Fruit fly (Drosophila melanogaster) whole organism, embryonic: Measurements from ENCODE around the gene nesd.

Experiments used
- BEAF-32 ChIP-seq: fragments of 200-800 bp; sonication (Bioruptor generic); optimal IDR thresholded peaks from 3 replicates; lab custom pipeline; 2017; ENCODE audit warnings: missing biosample characterization, missing genetic modification characterization, mild to moderate bottlenecking, moderate library complexity, missing genetic modification reagents
- CG11695 ChIP-seq: fragments of 200-800 bp; sonication (Bioruptor generic); IDR thresholded peaks from 3 replicates; pipeline ENCODE4 v1.3.6; 2022; ENCODE audit warnings: missing biosample characterization, missing genetic modification characterization
- CG12071 ChIP-seq: fragments of 200-800 bp; sonication (Bioruptor generic); optimal IDR thresholded peaks from 3 replicates; lab custom pipeline; 2018; ENCODE audit warnings: missing biosample characterization, mild to moderate bottlenecking, missing genetic modification characterization
- CG12104 ChIP-seq: fragments of 200-800 bp; sonication (Bioruptor generic); optimal IDR thresholded peaks from 3 replicates; lab custom pipeline; 2016; ENCODE audit warnings: missing biosample characterization, missing genetic modification characterization
- CG13123 ChIP-seq: fragments of 200-800 bp; sonication (Bioruptor generic); optimal IDR thresholded peaks from 2 replicates; lab custom pipeline; 2016; ENCODE audit warnings: missing biosample characterization, missing genetic modification characterization
- CG13296 ChIP-seq: fragments of 200-800 bp; sonication (Bioruptor generic); optimal IDR thresholded peaks from 3 replicates; lab custom pipeline; 2018; ENCODE audit warnings: missing biosample characterization, mild to moderate bottlenecking, missing genetic modification characterization
- CG14014 ChIP-seq: fragments of 200-800 bp; sonication (Bioruptor generic); IDR thresholded peaks from 2 replicates; pipeline ENCODE4 v1.3.6; 2022; ENCODE audit warnings: missing biosample characterization, missing genetic modification characterization
- CG14441 ChIP-seq: fragments of 200-800 bp; sonication (Bioruptor generic); IDR thresholded peaks from 2 replicates; pipeline ENCODE4 v1.3.6; 2022; ENCODE audit warnings: missing biosample characterization, missing genetic modification characterization
- CG16863 ChIP-seq: fragments of 200-800 bp; sonication (Bioruptor generic); optimal IDR thresholded peaks from 3 replicates; lab custom pipeline; 2016; ENCODE audit warnings: missing biosample characterization, missing genetic modification characterization
- CG17568 ChIP-seq: fragments of 200-800 bp; sonication (Bioruptor generic); optimal IDR thresholded peaks from 2 replicates; lab custom pipeline; 2018; ENCODE audit warnings: missing biosample characterization, mild to moderate bottlenecking, missing genetic modification characterization, moderate library complexity
- CG17829 ChIP-seq: fragments of 200-800 bp; optimal IDR thresholded peaks from 2 replicates; lab custom pipeline; 2019; ENCODE audit warnings: missing biosample characterization, mild to moderate bottlenecking, missing genetic modification characterization, moderate library complexity
- CG18262 ChIP-seq: fragments of 200-800 bp; optimal IDR thresholded peaks from 3 replicates; lab custom pipeline; 2019; ENCODE audit warnings: missing biosample characterization, mild to moderate bottlenecking, missing genetic modification characterization, moderate library complexity
- CG2116 ChIP-seq: fragments of 200-800 bp; sonication (Bioruptor generic); optimal IDR thresholded peaks from 3 replicates; lab custom pipeline; 2018; ENCODE audit warnings: missing biosample characterization, mild to moderate bottlenecking, missing genetic modification characterization
- CG3726 ChIP-seq: fragments of 200-800 bp; sonication (Bioruptor generic); IDR thresholded peaks from 3 replicates; pipeline ENCODE4, ENCODE4 v1.3.6; 2022; ENCODE audit warnings: missing biosample characterization, missing genetic modification characterization
- CG6175 ChIP-seq: fragments of 200-800 bp; sonication (Bioruptor generic); IDR thresholded peaks from 3 replicates; pipeline ENCODE4 v1.3.6; 2022; ENCODE audit warnings: missing biosample characterization, missing genetic modification characterization
- CG6654 ChIP-seq: fragments of 200-800 bp; sonication (Bioruptor generic); optimal IDR thresholded peaks from 2 replicates; lab custom pipeline; 2017; ENCODE audit warnings: missing biosample characterization, mild to moderate bottlenecking, missing genetic modification characterization
- CG7372 ChIP-seq: fragments of 200-800 bp; sonication (Bioruptor generic); IDR thresholded peaks from 2 replicates; pipeline ENCODE4 v1.3.6; 2022; ENCODE audit warnings: missing biosample characterization, missing genetic modification characterization
- CG7987 ChIP-seq: fragments of 200-800 bp; sonication (Bioruptor generic); optimal IDR thresholded peaks from 2 replicates; lab custom pipeline; 2018; ENCODE audit warnings: missing biosample characterization, mild to moderate bottlenecking, missing genetic modification characterization, moderate library complexity
- CG8765 ChIP-seq: fragments of 200-800 bp; sonication (Bioruptor generic); IDR thresholded peaks from 2 replicates; pipeline ENCODE4 v1.3.6; 2022; ENCODE audit warnings: missing biosample characterization, missing genetic modification characterization
- CG9876 ChIP-seq: fragments of 200-800 bp; sonication (Bioruptor generic); optimal IDR thresholded peaks from 2 replicates; lab custom pipeline; 2016; ENCODE audit warnings: missing biosample characterization, missing genetic modification characterization
- CTCF ChIP-seq: fragments of 200-800 bp; sonication (Bioruptor generic); optimal IDR thresholded peaks from 2 replicates; lab custom pipeline; 2017; ENCODE audit warnings: missing biosample characterization, mild to moderate bottlenecking, missing genetic modification characterization, moderate library complexity
- D ChIP-seq, 2 experiments: fragments of 200-800 bp in 1 of 2; fragments of >200 bp in 1 of 2; sonication (Bioruptor generic) in 1 of 2; optimal IDR thresholded peaks; 2 replicates in 1 of 2; 3 replicates in 1 of 2; lab custom pipeline; 2017; ENCODE audit warnings: mild to moderate bottlenecking in 1 of 2, missing biosample characterization in 1 of 2, missing genetic modification characterization in 1 of 2, missing genetic modification reagents in 1 of 2
- D19A ChIP-seq: fragments of 200-800 bp; optimal IDR thresholded peaks from 3 replicates; lab custom pipeline; 2019; ENCODE audit warnings: missing biosample characterization, mild to moderate bottlenecking, missing genetic modification characterization, moderate library complexity
- Dll ChIP-seq: fragments of 200-800 bp; sonication (Bioruptor generic); IDR thresholded peaks from 4 replicates; pipeline ENCODE4 v1.3.6; 2022; ENCODE audit warnings: missing biosample characterization, missing genetic modification characterization; ENCODE audit not compliant: partially characterized antibody
- HHEX ChIP-seq: fragments of 200-800 bp; sonication (Bioruptor generic); optimal IDR thresholded peaks from 3 replicates; lab custom pipeline; 2017; ENCODE audit warnings: missing biosample characterization, mild to moderate bottlenecking, missing genetic modification characterization, missing genetic modification reagents
- Hsf ChIP-seq: fragments of 200-800 bp; sonication (Bioruptor generic); optimal IDR thresholded peaks from 3 replicates; lab custom pipeline; 2016; ENCODE audit warnings: missing biosample characterization, missing genetic modification characterization
- Oaz ChIP-seq: fragments of 200-800 bp; sonication (Bioruptor generic); IDR thresholded peaks from 2 replicates; pipeline ENCODE4 v1.3.6; 2022; ENCODE audit warnings: missing biosample characterization, missing genetic modification characterization
- Sox102F ChIP-seq: fragments of 200-800 bp; sonication (Bioruptor generic); optimal IDR thresholded peaks from 2 replicates; lab custom pipeline; 2018; ENCODE audit warnings: missing biosample characterization, mild to moderate bottlenecking, missing genetic modification characterization, moderate library complexity
- amos ChIP-seq: fragments of 200-800 bp; sonication (Bioruptor generic); IDR thresholded peaks from 2 replicates; pipeline ENCODE4 v1.3.6; 2022; ENCODE audit warnings: missing biosample characterization, missing genetic modification characterization; ENCODE audit not compliant: partially characterized antibody
- aop ChIP-seq: fragments of 200-800 bp; sonication (Bioruptor generic); IDR thresholded peaks from 2 replicates; pipeline ENCODE4 v1.3.6; 2022; ENCODE audit warnings: missing biosample characterization, missing genetic modification characterization
- ato ChIP-seq: fragments of 200-800 bp; sonication (Bioruptor generic); IDR thresholded peaks from 2 replicates; pipeline ENCODE4 v1.3.6; 2022; ENCODE audit warnings: missing biosample characterization, missing genetic modification characterization; ENCODE audit not compliant: partially characterized antibody
- bab2 ChIP-seq: fragments of 200-800 bp; sonication (Bioruptor generic); optimal IDR thresholded peaks from 2 replicates; lab custom pipeline; 2016; ENCODE audit warnings: missing biosample characterization, missing genetic modification characterization
- crol ChIP-seq: fragments of 200-800 bp; sonication (Bioruptor generic); IDR thresholded peaks from 2 replicates; pipeline ENCODE4 v1.3.6; 2022; ENCODE audit warnings: missing biosample characterization, missing genetic modification characterization
- dmrt11E ChIP-seq: fragments of 200-800 bp; sonication (Bioruptor generic); optimal IDR thresholded peaks from 3 replicates; lab custom pipeline; 2018; ENCODE audit warnings: missing biosample characterization, mild to moderate bottlenecking, missing genetic modification characterization, moderate library complexity
- fd102C ChIP-seq: fragments of 200-800 bp; sonication (Bioruptor generic); optimal IDR thresholded peaks from 2 replicates; lab custom pipeline; 2018; ENCODE audit warnings: missing biosample characterization, mild to moderate bottlenecking, missing genetic modification characterization, moderate library complexity
- fd64A ChIP-seq: fragments of 200-800 bp; sonication (Bioruptor generic); optimal IDR thresholded peaks from 3 replicates; lab custom pipeline; 2018; ENCODE audit warnings: missing biosample characterization, mild to moderate bottlenecking, missing genetic modification characterization
- gcm2 ChIP-seq: fragments of 200-800 bp; sonication (Bioruptor generic); optimal IDR thresholded peaks from 2 replicates; lab custom pipeline; 2016; ENCODE audit warnings: missing biosample characterization, missing genetic modification characterization
- gsb ChIP-seq: fragments of 200-800 bp; sonication (Bioruptor generic); IDR thresholded peaks from 2 replicates; pipeline ENCODE4 v1.3.6; 2022; ENCODE audit warnings: missing biosample characterization, missing genetic modification characterization
- klu ChIP-seq: fragments of 200-800 bp; sonication (Bioruptor generic); IDR thresholded peaks from 2 replicates; pipeline ENCODE4 v1.3.6; 2022; ENCODE audit warnings: missing biosample characterization, missing genetic modification characterization
- lab ChIP-seq: fragments of 200-800 bp; sonication (Bioruptor generic); optimal IDR thresholded peaks from 3 replicates; lab custom pipeline; 2017; ENCODE audit warnings: missing biosample characterization, missing genetic modification characterization, mild to moderate bottlenecking, moderate library complexity, missing genetic modification reagents
- lilli ChIP-seq: fragments of 200-800 bp; sonication (Bioruptor generic); optimal IDR thresholded peaks from 3 replicates; lab custom pipeline; 2016; ENCODE audit warnings: missing biosample characterization, missing genetic modification characterization
- nmo ChIP-seq: fragments of 200-800 bp; sonication (Bioruptor generic); optimal IDR thresholded peaks from 2 replicates; lab custom pipeline; 2018; ENCODE audit warnings: missing biosample characterization, mild to moderate bottlenecking, missing genetic modification characterization, moderate library complexity
- otp ChIP-seq: fragments of 200-800 bp; sonication (Bioruptor generic); IDR thresholded peaks from 3 replicates; pipeline ENCODE4, ENCODE4 v1.3.6; 2022; ENCODE audit warnings: missing biosample characterization, missing genetic modification characterization
- row ChIP-seq: fragments of 200-800 bp; sonication (Bioruptor generic); IDR thresholded peaks from 3 replicates; pipeline ENCODE4 v1.3.6; 2022; ENCODE audit warnings: missing biosample characterization, missing genetic modification characterization
- sr ChIP-seq: fragments of 200-800 bp; sonication (Bioruptor generic); IDR thresholded peaks from 3 replicates; pipeline ENCODE4 v1.3.6; 2022; ENCODE audit warnings: missing biosample characterization, missing genetic modification characterization
- tin ChIP-seq: fragments of 200-800 bp; sonication (Bioruptor generic); optimal IDR thresholded peaks from 3 replicates; lab custom pipeline; 2016; ENCODE audit warnings: missing biosample characterization, missing genetic modification characterization
- tna ChIP-seq: fragments of 200-800 bp; sonication (Bioruptor generic); IDR thresholded peaks from 2 replicates; pipeline ENCODE4 v1.3.6; 2022; ENCODE audit warnings: missing biosample characterization, missing genetic modification characterization; ENCODE audit not compliant: partially characterized antibody
- ttk ChIP-seq: fragments of 200-800 bp; sonication (Bioruptor generic); IDR thresholded peaks from 2 replicates; pipeline ENCODE4 v2.1.2; 2022; ENCODE audit warnings: missing biosample characterization, missing genetic modification characterization
- unpg ChIP-seq: fragments of 200-800 bp; sonication (Bioruptor generic); optimal IDR thresholded peaks from 3 replicates; lab custom pipeline; 2018; ENCODE audit warnings: missing biosample characterization, mild to moderate bottlenecking, missing genetic modification characterization, moderate library complexity
- zen2 ChIP-seq: fragments of 200-800 bp; sonication (Bioruptor generic); IDR thresholded peaks from 3 replicates; pipeline ENCODE4 v1.3.6; 2022; ENCODE audit warnings: missing biosample characterization, missing genetic modification characterization; ENCODE audit not compliant: partially characterized antibody

The nesd gene

dm6 chr2L:20061018-20061657, 32.6 kb upstream of the nesd start, which contains the start of the genes barr and lok (continued):
- TF ChIP-seq CG14441 (GFP tag; lab: Robert Waterston, UW), result peak; percentile 54
- peak; percentile 55 for TF ChIP-seq CG12104 (GFP tag; lab: Kevin White, UChicago)
- peak; percentile 93 for TF ChIP-seq CG2116 (GFP tag; lab: Kevin White, UChicago)
- no peak for TF ChIP-seq gsb (GFP tag; lab: Robert Waterston, UW)
- TF ChIP-seq crol, result no peak
- peak; percentile 31 for TF ChIP-seq CG17829 (tag; lab: Kevin White, UChicago)
- TF ChIP-seq ato, result no peak
- peak; percentile 53 for TF ChIP-seq tin (GFP tag; lab: Kevin White, UChicago)
- no peak for TF ChIP-seq CG7987
- TF ChIP-seq otp (GFP tag; lab: Robert Waterston, UW), result no peak
- peak; percentile 63 for TF ChIP-seq dmrt11E (tag; lab: Kevin White, UChicago)
- peak; percentile 24 for TF ChIP-seq bab2 (GFP tag; lab: Kevin White, UChicago)
- peak; percentile 60 for TF ChIP-seq lilli (GFP tag; lab: Kevin White, UChicago)
- TF ChIP-seq CG13296 (GFP tag; lab: Kevin White, UChicago), result no peak
- no peak for TF ChIP-seq aop (GFP tag; lab: Robert Waterston, UW)
- TF ChIP-seq Oaz (GFP tag; lab: Robert Waterston, UW), result no peak
- TF ChIP-seq D (optimal IDR thresholded peaks at IDR 0.05; lab: Kevin White, UChicago), result no peak
- peak; percentile 53 for TF ChIP-seq D (GFP tag; optimal IDR thresholded peaks at IDR 0.05; lab: Kevin White, UChicago)
- no peak for TF ChIP-seq CG17568
- TF ChIP-seq row, result peak; percentile 83
- no peak for TF ChIP-seq ttk (GFP tag; lab: Robert Waterston, UW)
- TF ChIP-seq CG6175, result no peak
- TF ChIP-seq klu (GFP tag; lab: Robert Waterston, UW), result peak; percentile 34; the same call in 1 of the 2 replicates
- no peak for TF ChIP-seq CG6654 (GFP tag; lab: Kevin White, UChicago)
- TF ChIP-seq Hsf (GFP tag; lab: Kevin White, UChicago), result peak; percentile 70
- no peak for TF ChIP-seq CG8765 (GFP tag; lab: Robert Waterston, UW)
- TF ChIP-seq lab (GFP tag; lab: Kevin White, UChicago), result no peak
- no peak for TF ChIP-seq zen2 (GFP tag; lab: Robert Waterston, UW)
- peak; percentile 42 for TF ChIP-seq CG16863
- no peak for TF ChIP-seq D19A (tag; lab: Kevin White, UChicago)
- no peak for TF ChIP-seq HHEX (GFP tag; lab: Kevin White, UChicago)
- peak; percentile 59 for TF ChIP-seq CG18262 (tag; lab: Kevin White, UChicago)
- peak; percentile 19; the same call in 1 of the 2 replicates for TF ChIP-seq amos (GFP tag; lab: Robert Waterston, UW)
- TF ChIP-seq sr, result no peak
- no peak for TF ChIP-seq CG13123 (GFP tag; lab: Kevin White, UChicago)
- no peak for TF ChIP-seq tna
- 0 out of 2 replicates have a peak, but pooled peaks have one; percentile 7 for TF ChIP-seq CG14014 (GFP tag; lab: Robert Waterston, UW)
- no peak for TF ChIP-seq CTCF (GFP tag; lab: Kevin White, UChicago)
- no peak for TF ChIP-seq CG11695 (GFP tag; lab: Robert Waterston, UW)
- no peak for TF ChIP-seq CG12071 (GFP tag; lab: Kevin White, UChicago)
- peak; percentile 43 for TF ChIP-seq BEAF-32
- TF ChIP-seq fd102C (GFP tag; lab: Kevin White, UChicago), result no peak
- TF ChIP-seq gcm2 (GFP tag; lab: Kevin White, UChicago), result no peak
- peak; percentile 5 for TF ChIP-seq CG9876 (GFP tag; lab: Kevin White, UChicago)
- no peak for TF ChIP-seq CG3726 (GFP tag; lab: Robert Waterston, UW)
- peak; percentile 43 for TF ChIP-seq Sox102F
- no peak for TF ChIP-seq fd64A (GFP tag; lab: Kevin White, UChicago)
- TF ChIP-seq unpg (GFP tag; lab: Kevin White, UChicago), result no peak
- peak; percentile 76 for TF ChIP-seq nmo (GFP tag; lab: Kevin White, UChicago)
- no peak for TF ChIP-seq Dll (GFP tag; lab: Robert Waterston, UW)
- peak; percentile 12; the same call in 1 of the 2 replicates for TF ChIP-seq CG7372 (GFP tag; lab: Robert Waterston, UW)
